Worm (Caenorhabditis elegans) whole organism, midembryonic: ENCODE results near the gene clec-227.

Source experiments
- T22C8.4 ChIP-seq: fragments of 200-800 bp; sonication (Bioruptor generic); IDR thresholded peaks from 2 replicates; pipeline ENCODE4 v1.3.6; 2022; ENCODE audit warnings: missing genetic modification characterization, missing compliant biosample characterization
- flt-1 ChIP-seq: fragments of 200-800 bp; sonication (Bioruptor generic); IDR thresholded peaks from 2 replicates; pipeline ENCODE4 v1.3.6; 2022; ENCODE audit warnings: missing genetic modification characterization, missing compliant biosample characterization
- ref-1 ChIP-seq: fragments of 200-800 bp; sonication (Bioruptor generic); conservative IDR thresholded peaks from 2 replicates; pipeline ENCODE4 v1.3.6; 2022; ENCODE audit warnings: missing genetic modification reagents, missing genetic modification characterization, missing compliant biosample characterization
- tab-1 ChIP-seq: fragments of 200-800 bp; sonication (Bioruptor generic); IDR thresholded peaks from 2 replicates; pipeline ENCODE4 v1.3.6; 2022; ENCODE audit warnings: missing genetic modification characterization, missing compliant biosample characterization
- ztf-29 ChIP-seq: fragments of 200-800 bp; sonication (Bioruptor generic); IDR thresholded peaks from 2 replicates; pipeline ENCODE4 v1.3.6; 2022; ENCODE audit warnings: missing genetic modification reagents, missing genetic modification characterization, missing compliant biosample characterization

- TF ChIP-seq flt-1 (GFP tag; lab: Robert Waterston, UW) (no peak), ztf-29 (no peak), T22C8.4 (GFP tag; lab: Robert Waterston, UW) (no peak), tab-1 (GFP tag; lab: Robert Waterston, UW) (no peak), ref-1 (GFP tag; lab: Robert Waterston, UW) (no peak)
Observed at ce11 chrV:14423268-14423667, 49.1 kb upstream of the clec-227 start, which contains the start of gene rpoa-12.
